Fruit fly (Drosophila melanogaster): ENCODE data around the gene CG9948.
A peak's percentile ranks its signal among the peaks of the same experiment; 100 is the strongest.

CG9948 gene

dm6 chr3L:6955254-6956229, at the start of gene CG9948, which contains the start of gene CG10077:
Gene CG9948 (plus strand): TSS chr3L:6955991.
Gene CG10077 (minus strand): TSS chr3L:6955904.
- TF ChIP-seq CG17801 (GFP tag; optimal IDR thresholded peaks at IDR 0.05; ENCODE audit: partially characterized antibody): peak; percentile 94

- TF ChIP-seq CG17801 (GFP tag; optimal IDR thresholded peaks at IDR 0.05; ENCODE audit: partially characterized antibody): no peak
Measured at dm6 chr3L:6906758-6907157, 49.0 kb upstream of the CG9948 start.

- no peak for TF ChIP-seq CG17801 (GFP tag; optimal IDR thresholded peaks at IDR 0.05; ENCODE audit: partially characterized antibody)
Measured at dm6 chr3L:6911219-6911618, 44.6 kb upstream of the CG9948 start.

dm6 chr3L:6913823-6914222, 42.0 kb upstream of the CG9948 start:
- no peak for TF ChIP-seq CG17801 (GFP tag; optimal IDR thresholded peaks at IDR 0.05; ENCODE audit: partially characterized antibody)

dm6 chr3L:6914776-6915175, 41.0 kb upstream of the CG9948 start, which contains the start of gene Prat2:
Gene Prat2 (minus strand): TSS chr3L:6914876.
- no peak for TF ChIP-seq CG17801 (GFP tag; optimal IDR thresholded peaks at IDR 0.05; ENCODE audit: partially characterized antibody)

dm6 chr3L:6919213-6919612, 36.6 kb upstream of the CG9948 start:
- no peak for TF ChIP-seq CG17801 (GFP tag; optimal IDR thresholded peaks at IDR 0.05; ENCODE audit: partially characterized antibody)

dm6 chr3L:6925843-6926242, 29.9 kb upstream of the CG9948 start:
- no peak for TF ChIP-seq CG17801 (GFP tag; optimal IDR thresholded peaks at IDR 0.05; ENCODE audit: partially characterized antibody)

- no peak for TF ChIP-seq CG17801 (GFP tag; optimal IDR thresholded peaks at IDR 0.05; ENCODE audit: partially characterized antibody)
Measured at dm6 chr3L:6931850-6932249, 23.9 kb upstream of the CG9948 start, which contains the start of gene CG45413. Gene CG45413 (minus strand): TSS chr3L:6931950.

- TF ChIP-seq CG17801 (GFP tag; optimal IDR thresholded peaks at IDR 0.05; ENCODE audit: partially characterized antibody): no peak
Measured at dm6 chr3L:6932626-6933025, 23.2 kb upstream of the CG9948 start, which contains the start of gene CG14820. Gene CG14820 (plus strand): TSS chr3L:6932926.

- TF ChIP-seq CG17801 (GFP tag; optimal IDR thresholded peaks at IDR 0.05; ENCODE audit: partially characterized antibody): no peak
Measured at dm6 chr3L:6934799-6935318, 20.9 kb upstream of the CG9948 start.

dm6 chr3L:6942103-6942830, 13.5 kb upstream of the CG9948 start:
- no peak for TF ChIP-seq CG17801 (GFP tag; optimal IDR thresholded peaks at IDR 0.05; ENCODE audit: partially characterized antibody)

dm6 chr3L:6942831-6943114, 13.0 kb upstream of the CG9948 start, which contains the start of gene tow:
Gene tow (plus strand): TSS chr3L:6942856.
- TF ChIP-seq CG17801 (GFP tag; optimal IDR thresholded peaks at IDR 0.05; ENCODE audit: partially characterized antibody): no peak

- no peak for TF ChIP-seq CG17801 (GFP tag; optimal IDR thresholded peaks at IDR 0.05; ENCODE audit: partially characterized antibody)
Measured at dm6 chr3L:6943204-6943947, 12.4 kb upstream of the CG9948 start.

- no peak for TF ChIP-seq CG17801 (GFP tag; optimal IDR thresholded peaks at IDR 0.05; ENCODE audit: partially characterized antibody)
Measured at dm6 chr3L:6943948-6944319, 11.9 kb upstream of the CG9948 start.

dm6 chr3L:6945357-6945756, 10.4 kb upstream of the CG9948 start:
- no peak for TF ChIP-seq CG17801 (GFP tag; optimal IDR thresholded peaks at IDR 0.05; ENCODE audit: partially characterized antibody)

Data from ovary, adult (tissue).